Fruit fly (Drosophila melanogaster) whole organism, wandering third instar larva: ENCODE data around the gene Nep1.

ENCODE experiments used
- Abd-B ChIP-seq: fragments of >200 bp; optimal IDR thresholded peaks from 2 replicates; lab custom pipeline; 2017; ENCODE audit warnings: missing biosample characterization, missing genetic modification characterization
- CG32264 ChIP-seq: fragments of 200-800 bp; sonication (Bioruptor generic); optimal IDR thresholded peaks from 2 replicates; lab custom pipeline; 2016; ENCODE audit warnings: missing biosample characterization, missing genetic modification characterization
- CG9705 ChIP-seq: fragments of 200-800 bp; sonication (Bioruptor generic); optimal IDR thresholded peaks from 2 replicates; lab custom pipeline; 2018; ENCODE audit warnings: missing biosample characterization, mild to moderate bottlenecking, missing genetic modification characterization
- Dif ChIP-seq: fragments of 200-275, 200-300 bp; sonication (Bioruptor generic); optimal IDR thresholded peaks from 2 replicates; lab custom pipeline; 2018; ENCODE audit warnings: missing biosample characterization, missing genetic modification characterization; ENCODE audit not compliant: partially characterized antibody
- GATAd ChIP-seq: sonication (Bioruptor generic); optimal IDR thresholded peaks from 2 replicates; lab custom pipeline; 2016; ENCODE audit warnings: missing biosample characterization, missing genetic modification characterization
- HLH106 ChIP-seq: fragments of 200-800 bp; optimal IDR thresholded peaks from 3 replicates; lab custom pipeline; 2019; ENCODE audit warnings: missing biosample characterization, mild to moderate bottlenecking, missing genetic modification characterization, moderate library complexity
- Hr83 ChIP-seq: fragments of 200-300 bp; sonication (Bioruptor generic); optimal IDR thresholded peaks from 2 replicates; lab custom pipeline; 2016; ENCODE audit warnings: missing biosample characterization, mild to moderate bottlenecking, missing genetic modification characterization, moderate library complexity; ENCODE audit not compliant: poor library complexity, severe bottlenecking
- Jra ChIP-seq: sonication (Bioruptor generic); optimal IDR thresholded peaks from 2 replicates; lab custom pipeline; 2016; ENCODE audit warnings: missing biosample characterization, missing genetic modification characterization
- Mio ChIP-seq: sonication (Bioruptor generic); optimal IDR thresholded peaks from 2 replicates; lab custom pipeline; 2016; ENCODE audit warnings: missing biosample characterization, missing genetic modification characterization
- Myc ChIP-seq: fragments of >200 bp; optimal IDR thresholded peaks from 2 replicates; lab custom pipeline; 2017
- N ChIP-seq: fragments of >200 bp; optimal IDR thresholded peaks from 2 replicates; lab custom pipeline; 2018; ENCODE audit warnings: missing biosample characterization, missing external identifiers, missing genetic modification characterization
- Rel ChIP-seq, 2 experiments: fragments of 200-800 bp; sonication (Bioruptor generic) in 1 of 2; optimal IDR thresholded peaks; 2 replicates in 1 of 2; 3 replicates in 1 of 2; lab custom pipeline; 2016 to 2019; ENCODE audit warnings: mild to moderate bottlenecking in 2 of 2, missing biosample characterization in 2 of 2, missing genetic modification characterization in 2 of 2, moderate library complexity in 1 of 2
- Sp1 ChIP-seq: fragments of 200-800 bp; sonication (Bioruptor generic); optimal IDR thresholded peaks from 3 replicates; lab custom pipeline; 2019; ENCODE audit warnings: missing biosample characterization, mild to moderate bottlenecking, missing genetic modification characterization, moderate library complexity
- br ChIP-seq: fragments of 200-800 bp; sonication (Bioruptor generic); optimal IDR thresholded peaks from 2 replicates; lab custom pipeline; 2016; ENCODE audit warnings: missing biosample characterization, missing genetic modification characterization
- brk ChIP-seq: fragments of 200-800 bp; sonication (Bioruptor generic); optimal IDR thresholded peaks from 2 replicates; lab custom pipeline; 2016; ENCODE audit warnings: missing biosample characterization, mild to moderate bottlenecking, missing genetic modification characterization
- dmrt93B ChIP-seq: fragments of 200-800 bp; sonication (Bioruptor generic); optimal IDR thresholded peaks from 2 replicates; lab custom pipeline; 2018; ENCODE audit warnings: missing biosample characterization, mild to moderate bottlenecking, missing genetic modification characterization
- foxo ChIP-seq, 2 experiments: fragments of 200-800 bp; sonication (Bioruptor generic); optimal IDR thresholded peaks; 2 replicates in 1 of 2; 3 replicates in 1 of 2; lab custom pipeline; 2016 to 2017; ENCODE audit warnings: missing biosample characterization in 2 of 2, missing genetic modification characterization in 2 of 2
- fru ChIP-seq: fragments of 200-800 bp; sonication (Bioruptor generic); optimal IDR thresholded peaks from 3 replicates; lab custom pipeline; 2016; ENCODE audit warnings: missing biosample characterization, mild to moderate bottlenecking, missing genetic modification characterization
- h ChIP-seq: fragments of 200-800 bp; sonication (Bioruptor generic); optimal IDR thresholded peaks from 3 replicates; lab custom pipeline; 2016; ENCODE audit warnings: missing biosample characterization, mild to moderate bottlenecking, missing genetic modification characterization
- jim ChIP-seq: fragments of 175-275, 200-325 bp; sonication (Bioruptor generic); optimal IDR thresholded peaks from 2 replicates; lab custom pipeline; 2016; ENCODE audit warnings: missing biosample characterization, mild to moderate bottlenecking, missing genetic modification characterization
- lola ChIP-seq: fragments of >200 bp; optimal IDR thresholded peaks from 2 replicates; lab custom pipeline; 2017; ENCODE audit warnings: missing biosample characterization, missing genetic modification characterization
- rgr ChIP-seq: fragments of 200-800 bp; sonication (Bioruptor generic); optimal IDR thresholded peaks from 3 replicates; lab custom pipeline; 2016; ENCODE audit warnings: missing biosample characterization, mild to moderate bottlenecking, missing genetic modification characterization
- sage ChIP-seq: fragments of 200-800 bp; sonication (Bioruptor generic); optimal IDR thresholded peaks from 2 replicates; lab custom pipeline; 2016; ENCODE audit warnings: missing biosample characterization, mild to moderate bottlenecking, missing genetic modification characterization
- usp ChIP-seq: fragments of >200 bp; optimal IDR thresholded peaks from 2 replicates; lab custom pipeline; 2017; ENCODE audit warnings: missing biosample characterization, missing genetic modification characterization

Nep1 gene

DNA sequence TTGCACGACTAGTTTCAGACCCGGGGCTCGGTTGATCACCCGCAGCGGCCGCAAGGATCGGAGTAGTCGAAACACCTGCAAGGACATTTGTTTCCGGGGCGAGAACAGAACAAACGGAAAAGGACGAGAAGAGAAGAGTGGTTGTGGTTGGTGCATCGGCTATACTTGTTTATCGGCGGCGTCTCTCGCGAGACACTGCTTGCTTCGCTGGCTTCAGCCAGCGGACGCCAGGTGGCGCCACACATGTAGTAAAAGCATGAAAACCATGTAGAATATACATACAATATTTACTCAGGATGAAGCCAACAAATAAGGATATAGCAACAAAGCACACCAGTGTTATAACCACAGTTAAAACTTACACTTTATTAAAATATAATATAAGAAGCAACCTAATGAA lies 18.9 kb downstream of the Nep1 start:
- no peak for TF ChIP-seq Sp1 (GFP tag; lab: Kevin White, UChicago)
- TF ChIP-seq jim (GFP tag; lab: Kevin White, UChicago): no peak
- TF ChIP-seq rgr (GFP tag; lab: Kevin White, UChicago): no peak
- no peak for TF ChIP-seq CG32264 (GFP tag; lab: Kevin White, UChicago)
- no peak for TF ChIP-seq GATAd (GFP tag; lab: Kevin White, UChicago)
- TF ChIP-seq Myc (lab: Kevin White, UChicago): no peak
- TF ChIP-seq HLH106: no peak
- no peak for TF ChIP-seq fru
- TF ChIP-seq sage (GFP tag; lab: Kevin White, UChicago): no peak
- no peak for TF ChIP-seq Mio (GFP tag; lab: Kevin White, UChicago)
- TF ChIP-seq Abd-B (GFP tag; lab: Kevin White, UChicago): no peak
- no peak for TF ChIP-seq Dif

DNA sequence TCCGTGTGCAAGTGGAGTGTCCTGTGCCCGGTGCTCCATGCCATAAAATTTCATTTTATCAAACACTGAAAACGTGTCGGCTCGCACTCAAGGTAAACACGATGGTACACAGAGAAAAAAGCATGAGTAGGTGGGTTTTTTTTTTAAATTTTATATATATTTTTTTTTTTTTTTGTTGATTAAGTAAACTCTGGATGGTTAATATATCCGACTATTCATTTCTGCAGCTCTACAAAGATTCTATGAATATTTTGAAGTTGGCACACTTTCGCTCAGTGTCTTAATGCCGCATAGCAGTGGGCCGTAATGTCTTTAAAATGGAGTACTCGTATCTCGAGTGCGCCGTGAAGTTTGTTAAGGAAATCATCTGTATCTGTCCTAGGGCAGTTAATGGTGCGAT lies 60.9 kb downstream of the Nep1 start:
- TF ChIP-seq br (GFP tag; lab: Kevin White, UChicago) (no peak), h (GFP tag; lab: Kevin White, UChicago) (no peak), dmrt93B (GFP tag; lab: Kevin White, UChicago) (no peak), Jra (GFP tag; lab: Kevin White, UChicago) (no peak), brk (GFP tag; lab: Kevin White, UChicago) (no peak), Rel (GFP tag; optimal IDR thresholded peaks at IDR 0.05; lab: Kevin White, UChicago) (no peak), Rel (tag; optimal IDR thresholded peaks at IDR 0.05; lab: Kevin White, UChicago) (no peak), usp (no peak), foxo (GFP tag; optimal IDR thresholded peaks at IDR 0.05; lab: Kevin White, UChicago) (no peak), GATAd (GFP tag; lab: Kevin White, UChicago) (no peak), CG9705 (GFP tag; lab: Kevin White, UChicago) (no peak), N (GFP tag; lab: Kevin White, UChicago) (no peak), lola (GFP tag; lab: Kevin White, UChicago) (no peak), jim (GFP tag; lab: Kevin White, UChicago) (no peak), Hr83 (GFP tag; lab: Kevin White, UChicago) (no peak)
